Fruit fly (Drosophila melanogaster) whole organism, embryonic: Measurements from ENCODE around the gene Fer2.

Experiments
- Adf1 ChIP-seq: fragments of 200-800 bp; sonication (Bioruptor generic); IDR thresholded peaks from 2 replicates; pipeline ENCODE4 v1.3.6; 2022; ENCODE audit warnings: missing biosample characterization, missing genetic modification characterization
- Asciz ChIP-seq: fragments of 200-800 bp; sonication (Bioruptor generic); optimal IDR thresholded peaks from 2 replicates; lab custom pipeline; 2017; ENCODE audit warnings: missing biosample characterization, mild to moderate bottlenecking, missing genetic modification characterization, missing genetic modification reagents
- CG10209 ChIP-seq: fragments of 200-800 bp; sonication (Bioruptor generic); optimal IDR thresholded peaks from 3 replicates; lab custom pipeline; 2017; ENCODE audit warnings: missing biosample characterization, mild to moderate bottlenecking, missing genetic modification characterization, missing genetic modification reagents
- CG12391 ChIP-seq: fragments of 200-800 bp; sonication (Bioruptor generic); optimal IDR thresholded peaks from 3 replicates; lab custom pipeline; 2018; ENCODE audit warnings: missing biosample characterization, mild to moderate bottlenecking, missing genetic modification characterization, moderate library complexity
- CG13123 ChIP-seq: fragments of 200-800 bp; sonication (Bioruptor generic); optimal IDR thresholded peaks from 2 replicates; lab custom pipeline; 2016; ENCODE audit warnings: missing biosample characterization, missing genetic modification characterization
- CG15011 ChIP-seq: fragments of 200-800 bp; sonication (Bioruptor generic); optimal IDR thresholded peaks from 3 replicates; lab custom pipeline; 2018; ENCODE audit warnings: missing biosample characterization, mild to moderate bottlenecking, missing genetic modification characterization
- CG15269 ChIP-seq: fragments of 200-800 bp; sonication (Bioruptor generic); optimal IDR thresholded peaks from 2 replicates; lab custom pipeline; 2018; ENCODE audit warnings: missing biosample characterization, mild to moderate bottlenecking, missing genetic modification characterization, moderate library complexity
- CG15514 ChIP-seq: fragments of 200-800 bp; sonication (Bioruptor generic); optimal IDR thresholded peaks from 3 replicates; lab custom pipeline; 2017; ENCODE audit warnings: missing biosample characterization, missing genetic modification characterization, mild to moderate bottlenecking, moderate library complexity, missing genetic modification reagents
- CG16815 ChIP-seq: fragments of 200-800 bp; sonication (Bioruptor generic); optimal IDR thresholded peaks from 3 replicates; lab custom pipeline; 2017; ENCODE audit warnings: missing biosample characterization, mild to moderate bottlenecking, missing genetic modification characterization
- CG17385 ChIP-seq: fragments of 200-800 bp; sonication (Bioruptor generic); optimal IDR thresholded peaks from 3 replicates; lab custom pipeline; 2018; ENCODE audit warnings: missing biosample characterization, mild to moderate bottlenecking, missing genetic modification characterization
- CG3281 ChIP-seq: fragments of 200-800 bp; sonication (Bioruptor generic); optimal IDR thresholded peaks from 3 replicates; lab custom pipeline; 2017; ENCODE audit warnings: missing biosample characterization, mild to moderate bottlenecking, missing genetic modification characterization
- CG34422 ChIP-seq: fragments of 200-800 bp; sonication (Bioruptor generic); IDR thresholded peaks from 3 replicates; pipeline ENCODE4 v1.3.6; 2022; ENCODE audit warnings: missing biosample characterization, missing genetic modification characterization
- CG3995 ChIP-seq: fragments of 200-800 bp; sonication (Bioruptor generic); optimal IDR thresholded peaks from 3 replicates; lab custom pipeline; 2016; ENCODE audit warnings: missing biosample characterization, missing genetic modification characterization
- CG4282 ChIP-seq: fragments of 200-800 bp; sonication (Bioruptor generic); optimal IDR thresholded peaks from 2 replicates; lab custom pipeline; 2016; ENCODE audit warnings: missing biosample characterization, missing genetic modification characterization
- CG7556 ChIP-seq: fragments of 200-800 bp; sonication (Bioruptor generic); optimal IDR thresholded peaks from 2 replicates; lab custom pipeline; 2017; ENCODE audit warnings: missing biosample characterization, mild to moderate bottlenecking, missing genetic modification characterization
- CG8281 ChIP-seq: fragments of 200-800 bp; sonication (Bioruptor generic); optimal IDR thresholded peaks from 2 replicates; lab custom pipeline; 2018; ENCODE audit warnings: missing biosample characterization, mild to moderate bottlenecking, missing genetic modification characterization, moderate library complexity
- CG9215 ChIP-seq: fragments of 200-800 bp; sonication (Bioruptor generic); IDR thresholded peaks from 2 replicates; pipeline ENCODE4 v1.3.6; 2022; ENCODE audit warnings: missing biosample characterization, missing genetic modification characterization
- CG9609 ChIP-seq: fragments of 200-800 bp; sonication (Bioruptor generic); optimal IDR thresholded peaks from 3 replicates; lab custom pipeline; 2016; ENCODE audit warnings: missing biosample characterization, missing genetic modification characterization
- Chrac-16 ChIP-seq: fragments of 200-800 bp; sonication (Bioruptor generic); optimal IDR thresholded peaks from 3 replicates; lab custom pipeline; 2016; ENCODE audit warnings: missing biosample characterization, missing genetic modification characterization
- CoRest ChIP-seq: fragments of 200-800 bp; sonication (Bioruptor generic); optimal IDR thresholded peaks from 3 replicates; lab custom pipeline; 2018; ENCODE audit warnings: missing biosample characterization, mild to moderate bottlenecking, missing genetic modification characterization, moderate library complexity
- D19A ChIP-seq: fragments of 200-800 bp; optimal IDR thresholded peaks from 3 replicates; lab custom pipeline; 2019; ENCODE audit warnings: missing biosample characterization, mild to moderate bottlenecking, missing genetic modification characterization, moderate library complexity
- Dek ChIP-seq: fragments of 200-800 bp; sonication (Bioruptor generic); optimal IDR thresholded peaks from 3 replicates; lab custom pipeline; 2019; ENCODE audit warnings: missing biosample characterization, mild to moderate bottlenecking, missing genetic modification characterization, moderate library complexity
- Dll ChIP-seq: fragments of 200-800 bp; sonication (Bioruptor generic); IDR thresholded peaks from 4 replicates; pipeline ENCODE4 v1.3.6; 2022; ENCODE audit warnings: missing biosample characterization, missing genetic modification characterization; ENCODE audit not compliant: partially characterized antibody
- HmgD ChIP-seq: fragments of 200-800 bp; sonication (Bioruptor generic); optimal IDR thresholded peaks from 3 replicates; lab custom pipeline; 2016; ENCODE audit warnings: missing biosample characterization, missing genetic modification characterization
- Hmr ChIP-seq: fragments of 200-800 bp; sonication (Bioruptor generic); optimal IDR thresholded peaks from 3 replicates; lab custom pipeline; 2017; ENCODE audit warnings: mild to moderate bottlenecking, missing biosample characterization, missing genetic modification reagents, missing genetic modification characterization
- MTF-1 ChIP-seq: fragments of 200-800 bp; sonication (Bioruptor generic); optimal IDR thresholded peaks from 2 replicates; lab custom pipeline; 2018; ENCODE audit warnings: missing biosample characterization, mild to moderate bottlenecking, missing genetic modification characterization, borderline replicate concordance
- Meics ChIP-seq: fragments of 200-800 bp; sonication (Bioruptor generic); optimal IDR thresholded peaks from 2 replicates; lab custom pipeline; 2017; ENCODE audit warnings: missing biosample characterization, mild to moderate bottlenecking, missing genetic modification characterization
- Nf-YA ChIP-seq: fragments of 200-800 bp; sonication (Bioruptor generic); IDR thresholded peaks from 2 replicates; pipeline ENCODE4 v1.3.6; 2022; ENCODE audit warnings: missing biosample characterization, missing genetic modification characterization
- Nf-YB ChIP-seq: fragments of 200-800 bp; sonication (Bioruptor generic); optimal IDR thresholded peaks from 3 replicates; lab custom pipeline; 2019; ENCODE audit warnings: missing biosample characterization, mild to moderate bottlenecking, missing genetic modification characterization, moderate library complexity
- bbx ChIP-seq: fragments of 200-800 bp; sonication (Bioruptor generic); IDR thresholded peaks from 2 replicates; pipeline ENCODE4 v1.3.6; 2022; ENCODE audit warnings: missing biosample characterization, missing genetic modification characterization; ENCODE audit not compliant: partially characterized antibody
- br ChIP-seq: fragments of >200 bp; optimal IDR thresholded peaks from 2 replicates; lab custom pipeline; 2017
- btn ChIP-seq: fragments of 200-800 bp; sonication (Bioruptor generic); optimal IDR thresholded peaks from 2 replicates; lab custom pipeline; 2016; ENCODE audit warnings: missing biosample characterization, missing genetic modification characterization
- cad ChIP-seq: fragments of >200 bp; optimal IDR thresholded peaks from 2 replicates; lab custom pipeline; 2017; ENCODE audit warnings: missing biosample characterization, missing genetic modification characterization
- chinmo ChIP-seq: fragments of 200-800 bp; sonication (Bioruptor generic); IDR thresholded peaks from 4 replicates; pipeline ENCODE4 v1.3.6; 2022; ENCODE audit warnings: missing biosample characterization, missing genetic modification characterization; ENCODE audit not compliant: partially characterized antibody
- croc ChIP-seq: fragments of 200-800 bp; sonication (Bioruptor generic); conservative IDR thresholded peaks from 3 replicates; pipeline ENCODE4 v1.3.6; 2022; ENCODE audit warnings: missing biosample characterization, missing genetic modification characterization
- eve ChIP-seq, 2 experiments: fragments of >200 bp; optimal IDR thresholded peaks; 2 replicates each; lab custom pipeline; 2017; ENCODE audit warnings: missing biosample characterization in 2 of 2, missing genetic modification characterization in 2 of 2
- exex ChIP-seq: fragments of 200-800 bp; sonication (Bioruptor generic); optimal IDR thresholded peaks from 4 replicates; lab custom pipeline; 2018; ENCODE audit warnings: missing biosample characterization, mild to moderate bottlenecking, missing genetic modification characterization, moderate library complexity
- gcm ChIP-seq: fragments of 200-800 bp; sonication (Bioruptor generic); optimal IDR thresholded peaks from 2 replicates; lab custom pipeline; 2019; ENCODE audit warnings: missing biosample characterization, mild to moderate bottlenecking, missing genetic modification characterization, moderate library complexity
- grn ChIP-seq: fragments of 200-800 bp; sonication (Bioruptor generic); optimal IDR thresholded peaks from 3 replicates; lab custom pipeline; 2017; ENCODE audit warnings: missing biosample characterization, missing genetic modification characterization
- hkb ChIP-seq, 2 experiments: fragments of 200-800 bp in 1 of 2; fragments of >200 bp in 1 of 2; sonication (Bioruptor generic) in 1 of 2; IDR thresholded peaks in 1 of 2; optimal IDR thresholded peaks in 1 of 2; 2 replicates each; pipeline versions ENCODE4 v1.3.6 to Lab custom; 2017 to 2022; ENCODE audit warnings: missing biosample characterization in 1 of 2, missing genetic modification characterization in 1 of 2
- mirr ChIP-seq: fragments of 200-800 bp; sonication (Bioruptor generic); optimal IDR thresholded peaks from 3 replicates; lab custom pipeline; 2018; ENCODE audit warnings: missing biosample characterization, mild to moderate bottlenecking, missing genetic modification characterization
- nerfin-2 ChIP-seq: fragments of 200-800 bp; sonication (Bioruptor generic); IDR thresholded peaks from 2 replicates; pipeline ENCODE4 v1.3.6; 2022; ENCODE audit warnings: missing biosample characterization, missing genetic modification characterization; ENCODE audit not compliant: partially characterized antibody
- pros ChIP-seq: fragments of 200-800 bp; sonication (Bioruptor generic); optimal IDR thresholded peaks from 3 replicates; lab custom pipeline; 2019; ENCODE audit warnings: missing biosample characterization, mild to moderate bottlenecking, missing genetic modification characterization, moderate library complexity
- sd ChIP-seq: fragments of 200-800 bp; sonication (Bioruptor generic); optimal IDR thresholded peaks from 3 replicates; lab custom pipeline; 2018; ENCODE audit warnings: missing biosample characterization, mild to moderate bottlenecking, missing genetic modification characterization, moderate library complexity
- sens-2 ChIP-seq: fragments of 200-800 bp; sonication (Bioruptor generic); IDR thresholded peaks from 2 replicates; pipeline ENCODE4 v1.3.6; 2022; ENCODE audit warnings: missing biosample characterization, missing genetic modification characterization
- tna ChIP-seq: fragments of 200-800 bp; sonication (Bioruptor generic); IDR thresholded peaks from 2 replicates; pipeline ENCODE4 v1.3.6; 2022; ENCODE audit warnings: missing biosample characterization, missing genetic modification characterization; ENCODE audit not compliant: partially characterized antibody
- vfl ChIP-seq: fragments of 200-800 bp; sonication (Bioruptor generic); optimal IDR thresholded peaks from 2 replicates; lab custom pipeline; 2016; ENCODE audit warnings: missing biosample characterization, missing genetic modification characterization
- z ChIP-seq: fragments of 200-800 bp; sonication (Bioruptor generic); IDR thresholded peaks from 3 replicates; pipeline ENCODE4 v1.3.6; 2022; ENCODE audit warnings: missing biosample characterization, missing genetic modification characterization

Gene Fer2

dm6 chr3R:16173500-16173899, 22.4 kb upstream of the Fer2 start:
- TF ChIP-seq exex (tag; lab: Kevin White, UChicago), result peak; percentile 91
- TF ChIP-seq Asciz (GFP tag; lab: Kevin White, UChicago), result no peak
- no peak for TF ChIP-seq CG9609 (GFP tag; lab: Kevin White, UChicago)
- no peak for TF ChIP-seq vfl (GFP tag; lab: Kevin White, UChicago)
- TF ChIP-seq CG17385 (GFP tag; lab: Kevin White, UChicago), result peak; percentile 22
- no peak for TF ChIP-seq CoRest
- peak; percentile 90 for TF ChIP-seq mirr

dm6 chr3R:16171747-16172146, 20.6 kb upstream of the Fer2 start, which contains the start of gene CG8925:
TSS of gene CG8925 (plus strand) at chr3R:16171991.
- no peak for TF ChIP-seq CG12391
- TF ChIP-seq chinmo (GFP tag; lab: Robert Waterston, UW), result peak; percentile 69; the same call in 1 of the 4 replicates
- peak; percentile 89 for TF ChIP-seq z
- TF ChIP-seq CG7556 (GFP tag; lab: Kevin White, UChicago), result no peak
- peak; percentile 21 for TF ChIP-seq grn (GFP tag; lab: Kevin White, UChicago)
- TF ChIP-seq Nf-YA (GFP tag; lab: Robert Waterston, UW), result no peak
- peak; percentile 69 for TF ChIP-seq CG9215 (GFP tag; lab: Robert Waterston, UW)
- no peak for TF ChIP-seq nerfin-2 (GFP tag; lab: Robert Waterston, UW)
- no peak for TF ChIP-seq Adf1 (GFP tag; lab: Robert Waterston, UW)

DNA sequence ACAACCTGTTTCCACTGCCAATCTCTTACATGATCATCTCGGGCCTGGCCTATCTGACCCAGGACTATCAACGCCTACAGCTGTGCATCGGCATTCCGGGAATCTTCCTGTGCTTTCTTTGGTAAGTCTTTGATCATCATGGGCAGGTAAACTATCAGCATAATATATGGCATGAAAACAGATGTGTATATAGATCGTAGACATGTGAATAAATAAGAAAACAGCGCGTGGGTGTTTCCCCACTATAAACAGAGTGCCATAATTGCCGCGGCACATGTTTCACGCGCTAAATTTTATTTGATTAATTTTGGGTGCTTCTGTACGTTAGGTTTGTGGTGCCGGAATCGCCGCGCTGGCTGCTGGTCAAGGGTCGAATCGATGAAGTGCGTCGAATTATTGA, 17.0 kb upstream of the Fer2 start:
- TF ChIP-seq hkb (optimal IDR thresholded peaks at IDR 0.05; lab: Kevin White, UChicago) (no peak), hkb (GFP tag; IDR thresholded peaks at IDR 0.05; lab: Robert Waterston, UW) (no peak), Dll (no peak), Meics (GFP tag; lab: Kevin White, UChicago) (peak; percentile 27), Dek (tag; lab: Kevin White, UChicago) (no peak), sens-2 (no peak), sd (tag; lab: Kevin White, UChicago) (peak; percentile 27), CG15269 (no peak), CG10209 (GFP tag; lab: Kevin White, UChicago) (no peak), Hmr (GFP tag; lab: Kevin White, UChicago) (peak; percentile 19), croc (no peak), cad (GFP tag; lab: Kevin White, UChicago) (no peak), MTF-1 (no peak), CG4282 (GFP tag; lab: Kevin White, UChicago) (no peak), pros (GFP tag; lab: Kevin White, UChicago) (no peak), bbx (GFP tag; lab: Robert Waterston, UW) (no peak), Chrac-16 (GFP tag; lab: Kevin White, UChicago) (no peak), CG3281 (GFP tag; lab: Kevin White, UChicago) (peak; percentile 45), tna (no peak), CG13123 (GFP tag; lab: Kevin White, UChicago) (no peak), CG3995 (GFP tag; lab: Kevin White, UChicago) (no peak), CG34422 (no peak), Nf-YB (GFP tag; lab: Kevin White, UChicago) (no peak), D19A (no peak), br (lab: Kevin White, UChicago) (no peak), CG16815 (GFP tag; lab: Kevin White, UChicago) (no peak), gcm (no peak), CG8281 (tag; lab: Kevin White, UChicago) (no peak), HmgD (no peak), CG15514 (GFP tag; lab: Kevin White, UChicago) (peak; percentile 30), eve (GFP tag; optimal IDR thresholded peaks at IDR 0.05; lab: Kevin White, UChicago) (no peak), CG15011 (GFP tag; lab: Kevin White, UChicago) (no peak), btn (GFP tag; lab: Kevin White, UChicago) (no peak)
